Worm (Caenorhabditis elegans): Measurements from ENCODE around the gene dmd-3.

DNA sequence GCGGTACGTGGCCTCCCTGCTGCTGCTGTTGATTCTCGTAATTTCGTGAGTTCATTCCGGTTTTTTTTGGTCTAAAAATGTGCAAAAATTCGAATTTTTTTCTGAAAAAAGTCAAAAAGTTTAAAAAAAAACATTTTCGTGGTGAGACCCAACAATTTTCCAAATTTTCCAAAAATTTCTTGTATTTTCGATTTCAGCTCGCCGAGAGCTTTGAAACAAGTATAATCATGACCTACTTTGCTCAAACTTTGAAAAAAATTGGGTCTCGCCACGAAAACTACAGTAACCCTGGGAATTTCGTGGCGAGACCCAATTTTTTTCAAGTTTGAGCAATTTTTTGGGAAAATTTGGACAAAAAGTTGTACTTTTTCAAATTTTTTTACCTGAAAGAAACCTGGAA, 14.2 kb downstream of the dmd-3 start, which contains the start of gene Y43F8C.6:
- TF ChIP-seq ceh-28 (tag; optimal IDR thresholded peaks at IDR 0.05) (no peak), ceh-82 (tag; optimal IDR thresholded peaks at IDR 0.05) (no peak), nhr-12 (tag; optimal IDR thresholded peaks at IDR 0.05) (no peak), ZK546.5 (tag; optimal IDR thresholded peaks at IDR 0.05) (no peak), nhr-43 (tag; optimal IDR thresholded peaks at IDR 0.05; ENCODE audit: poor library complexity, severe bottlenecking) (no peak), snpc-4 (tag; optimal IDR thresholded peaks at IDR 0.05) (no peak), zag-1 (tag; optimal IDR thresholded peaks at IDR 0.05) (no peak), nhr-237 (tag; optimal IDR thresholded peaks at IDR 0.05) (no peak), elt-3 (tag; optimal IDR thresholded peaks at IDR 0.05) (no peak)
